Worm (Caenorhabditis elegans) whole organism, L4 larva: ENCODE measurements around the gene Y62E10A.24.

Experiments used
- F26F4.8 ChIP-seq: fragments of 200-800 bp; sonication (Bioruptor generic); conservative IDR thresholded peaks from 2 replicates; pipeline ENCODE4 v1.3.6; 2022; ENCODE audit warnings: missing genetic modification characterization, missing compliant biosample characterization
- T20F7.1 ChIP-seq: fragments of 200-800 bp; sonication (Bioruptor generic); optimal IDR thresholded peaks from 2 replicates; lab custom pipeline; 2018; ENCODE audit warnings: mild to moderate bottlenecking, missing genetic modification characterization, missing compliant biosample characterization
- dve-1 ChIP-seq: sonication (generic microtip); optimal IDR thresholded peaks from 2 replicates; lab custom pipeline; 2017; ENCODE audit warnings: antibody characterized with exemption, mild to moderate bottlenecking, missing genetic modification characterization, missing compliant biosample characterization; ENCODE audit not compliant: insufficient read depth
- lin-39 ChIP-seq: fragments of 150-350 bp; optimal IDR thresholded peaks from 2 replicates; lab custom pipeline; 2014; ENCODE audit warnings: missing biosample characterization, missing genetic modification reagents, missing genetic modification characterization
- mxl-3 ChIP-seq: fragments of 200-800 bp; sonication (Bioruptor generic); optimal IDR thresholded peaks from 2 replicates; lab custom pipeline; 2018; ENCODE audit warnings: mild to moderate bottlenecking, missing genetic modification characterization, missing compliant biosample characterization
- nhr-77 ChIP-seq: fragments of 150-350 bp; optimal IDR thresholded peaks from 2 replicates; lab custom pipeline; 2014; ENCODE audit warnings: missing biosample characterization, missing genetic modification characterization
- unc-130 ChIP-seq: sonication (generic microtip); optimal IDR thresholded peaks from 2 replicates; lab custom pipeline; 2016; ENCODE audit warnings: missing genetic modification reagents, missing genetic modification characterization, missing compliant biosample characterization

- TF ChIP-seq F26F4.8, result no peak
- no peak for TF ChIP-seq lin-39
- TF ChIP-seq T20F7.1, result no peak
- no peak for TF ChIP-seq mxl-3 (GFP tag; lab: Kevin White, UChicago)
- no peak for TF ChIP-seq nhr-77
- no peak for TF ChIP-seq unc-130 (GFP tag; lab: Kevin White, UChicago)
- TF ChIP-seq dve-1 (tag; lab: Kevin White, UChicago), result no peak
Observed at ce11 chrIV:13328059-13328458, 42.5 kb upstream of the Y62E10A.24 start, which contains the start of gene far-6.
